Worm (Caenorhabditis elegans) whole organism, young adult: Measurements from ENCODE around the gene Y45F10B.8.

Experiments
- unc-130 ChIP-seq: sonication (generic microtip); optimal IDR thresholded peaks from 2 replicates; lab custom pipeline; 2016; ENCODE audit warnings: missing genetic modification reagents, missing genetic modification characterization, missing compliant biosample characterization
- ztf-3 ChIP-seq: fragments of 200-800 bp; sonication (Bioruptor generic); optimal IDR thresholded peaks from 2 replicates; lab custom pipeline; 2018; ENCODE audit warnings: mild to moderate bottlenecking, missing genetic modification characterization, missing compliant biosample characterization

ce11 chrIV:13538901-13539300, 39.2 kb downstream of the Y45F10B.8 start:
- no peak for TF ChIP-seq ztf-3 (GFP tag; lab: Kevin White, UChicago)
- TF ChIP-seq unc-130 (GFP tag; lab: Kevin White, UChicago) = no peak
